Fruit fly (Drosophila melanogaster) whole organism, prepupa: ENCODE results near the gene CG6034.

Experiments used
- CG11762 ChIP-seq: fragments of 200-800 bp; sonication (Bioruptor generic); optimal IDR thresholded peaks from 3 replicates; lab custom pipeline; 2016; ENCODE audit warnings: missing biosample characterization, missing genetic modification characterization; ENCODE audit not compliant: insufficient read depth
- CG32006 ChIP-seq: fragments of 200-800 bp; sonication (Bioruptor generic); optimal IDR thresholded peaks from 3 replicates; lab custom pipeline; 2017; ENCODE audit warnings: missing biosample characterization, mild to moderate bottlenecking, missing genetic modification characterization
- CG3919 ChIP-seq: fragments of 200-800 bp; sonication (Bioruptor generic); optimal IDR thresholded peaks from 3 replicates; lab custom pipeline; 2016; ENCODE audit warnings: missing biosample characterization, missing genetic modification characterization
- CG6163 ChIP-seq: fragments of 200-800 bp; sonication (Bioruptor generic); IDR thresholded peaks from 3 replicates; pipeline ENCODE4 v1.3.6; 2022; ENCODE audit warnings: missing biosample characterization, missing genetic modification characterization
- CG8119 ChIP-seq: fragments of 200-800 bp; sonication (Bioruptor generic); IDR thresholded peaks from 3 replicates; pipeline ENCODE4 v1.3.6; 2022; ENCODE audit warnings: missing biosample characterization, missing genetic modification characterization
- Eip75B ChIP-seq: fragments of 200-800 bp; sonication (Bioruptor generic); optimal IDR thresholded peaks from 3 replicates; lab custom pipeline; 2016; ENCODE audit warnings: missing biosample characterization, missing genetic modification characterization
- Lpt ChIP-seq: fragments of 200-800 bp; sonication (Bioruptor generic); optimal IDR thresholded peaks from 3 replicates; lab custom pipeline; 2016; ENCODE audit warnings: missing biosample characterization, missing genetic modification characterization
- Met ChIP-seq: fragments of 200-800 bp; sonication (Bioruptor generic); optimal IDR thresholded peaks from 3 replicates; lab custom pipeline; 2016; ENCODE audit warnings: missing biosample characterization, missing genetic modification characterization
- Smox ChIP-seq: fragments of 200-800 bp; sonication (Bioruptor generic); optimal IDR thresholded peaks from 3 replicates; lab custom pipeline; 2016; ENCODE audit warnings: missing biosample characterization, missing genetic modification characterization
- ss ChIP-seq, 2 experiments: fragments of 200-800 bp; sonication (Bioruptor generic); optimal IDR thresholded peaks; 2 replicates in 1 of 2; 3 replicates in 1 of 2; lab custom pipeline; 2017 to 2018; ENCODE audit warnings: mild to moderate bottlenecking in 2 of 2, missing biosample characterization in 2 of 2, missing genetic modification characterization in 2 of 2, moderate library complexity in 1 of 2
- svp ChIP-seq: fragments of 200-800 bp; sonication (Bioruptor generic); peaks from one replicate; lab custom pipeline; 2016; ENCODE audit warnings: missing biosample characterization, missing genetic modification characterization
- vri ChIP-seq: fragments of 200-800 bp; sonication (Bioruptor generic); optimal IDR thresholded peaks from 3 replicates; lab custom pipeline; 2016; ENCODE audit warnings: missing biosample characterization, mild to moderate bottlenecking, missing genetic modification characterization

- TF ChIP-seq Smox (GFP tag; lab: Kevin White, UChicago) (no peak), Eip75B (no peak), Met (GFP tag; lab: Kevin White, UChicago) (no peak), CG11762 (no peak), ss (GFP tag; optimal IDR thresholded peaks at IDR 0.05; lab: Kevin White, UChicago) (no peak), vri (GFP tag; lab: Kevin White, UChicago) (peak; percentile 69), CG6163 (no peak), Lpt (no peak), CG32006 (GFP tag; lab: Kevin White, UChicago) (no peak), CG8119 (GFP tag; lab: Robert Waterston, UW) (no peak), CG3919 (GFP tag; lab: Kevin White, UChicago) (no peak), svp (GFP tag; lab: Kevin White, UChicago) (peak; percentile 75)
Measured at dm6 chr3L:17754285-17754684, 7.6 kb upstream of the CG6034 start.
